Fruit fly (Drosophila melanogaster) whole organism, embryonic: ENCODE results near the gene CG46440.

Experiments
- Asciz ChIP-seq: fragments of 200-800 bp; sonication (Bioruptor generic); optimal IDR thresholded peaks from 2 replicates; lab custom pipeline; 2017; ENCODE audit warnings: missing biosample characterization, mild to moderate bottlenecking, missing genetic modification characterization, missing genetic modification reagents
- BEAF-32 ChIP-seq: fragments of 200-800 bp; sonication (Bioruptor generic); optimal IDR thresholded peaks from 3 replicates; lab custom pipeline; 2017; ENCODE audit warnings: missing biosample characterization, missing genetic modification characterization, mild to moderate bottlenecking, moderate library complexity, missing genetic modification reagents
- Bgb ChIP-seq: fragments of 200-800 bp; sonication (Bioruptor generic); IDR thresholded peaks from 2 replicates; pipeline ENCODE4 v1.3.6; 2022; ENCODE audit warnings: missing biosample characterization, missing genetic modification characterization; ENCODE audit not compliant: partially characterized antibody
- C15 ChIP-seq: fragments of 200-800 bp; sonication (Bioruptor generic); IDR thresholded peaks from 3 replicates; pipeline ENCODE4 v1.3.6; 2022; ENCODE audit warnings: missing biosample characterization, missing genetic modification characterization
- CG11085 ChIP-seq: fragments of 200-800 bp; sonication (Bioruptor generic); IDR thresholded peaks from 2 replicates; pipeline ENCODE4 v1.3.6; 2022; ENCODE audit warnings: missing biosample characterization, missing genetic modification characterization
- CG11093 ChIP-seq: fragments of 200-800 bp; sonication (Bioruptor generic); IDR thresholded peaks from 3 replicates; pipeline ENCODE4 v1.3.6; 2022; ENCODE audit warnings: missing biosample characterization, missing genetic modification characterization
- CG12104 ChIP-seq: fragments of 200-800 bp; sonication (Bioruptor generic); optimal IDR thresholded peaks from 3 replicates; lab custom pipeline; 2016; ENCODE audit warnings: missing biosample characterization, missing genetic modification characterization
- CG14965 ChIP-seq: fragments of 200-800 bp; sonication (Bioruptor generic); optimal IDR thresholded peaks from 2 replicates; lab custom pipeline; 2016; ENCODE audit warnings: missing biosample characterization, missing genetic modification characterization, borderline replicate concordance
- CG15514 ChIP-seq: fragments of 200-800 bp; sonication (Bioruptor generic); optimal IDR thresholded peaks from 3 replicates; lab custom pipeline; 2017; ENCODE audit warnings: missing biosample characterization, missing genetic modification characterization, mild to moderate bottlenecking, moderate library complexity, missing genetic modification reagents
- CG2116 ChIP-seq: fragments of 200-800 bp; sonication (Bioruptor generic); optimal IDR thresholded peaks from 3 replicates; lab custom pipeline; 2018; ENCODE audit warnings: missing biosample characterization, mild to moderate bottlenecking, missing genetic modification characterization
- CG2199 ChIP-seq: fragments of 200-800 bp; sonication (Bioruptor generic); IDR thresholded peaks from 3 replicates; pipeline ENCODE4 v1.3.6; 2022; ENCODE audit warnings: missing biosample characterization, missing genetic modification characterization
- CG33557 ChIP-seq: fragments of 200-800 bp; sonication (Bioruptor generic); optimal IDR thresholded peaks from 2 replicates; lab custom pipeline; 2019; ENCODE audit warnings: missing biosample characterization, mild to moderate bottlenecking, missing genetic modification characterization, moderate library complexity
- CG34224 ChIP-seq: fragments of 200-800 bp; sonication (Bioruptor generic); IDR thresholded peaks from 3 replicates; pipeline ENCODE4 v1.3.6; 2022; ENCODE audit warnings: missing biosample characterization, missing genetic modification characterization; ENCODE audit not compliant: partially characterized antibody
- CG6175 ChIP-seq: fragments of 200-800 bp; sonication (Bioruptor generic); IDR thresholded peaks from 3 replicates; pipeline ENCODE4 v1.3.6; 2022; ENCODE audit warnings: missing biosample characterization, missing genetic modification characterization
- CG8290 ChIP-seq, 3 experiments: fragments of 200-800 bp; sonication (Bioruptor generic); optimal IDR thresholded peaks; 2 replicates each; lab custom pipeline; 2016 to 2019; ENCODE audit warnings: missing biosample characterization in 3 of 3, missing genetic modification characterization in 3 of 3, mild to moderate bottlenecking in 2 of 3, moderate library complexity in 1 of 3
- CG8765 ChIP-seq: fragments of 200-800 bp; sonication (Bioruptor generic); IDR thresholded peaks from 2 replicates; pipeline ENCODE4 v1.3.6; 2022; ENCODE audit warnings: missing biosample characterization, missing genetic modification characterization
- CG9817 ChIP-seq: fragments of 200-800 bp; sonication (Bioruptor generic); optimal IDR thresholded peaks from 2 replicates; lab custom pipeline; 2018; ENCODE audit warnings: missing biosample characterization, mild to moderate bottlenecking, missing genetic modification characterization, moderate library complexity
- CkIIα-i1 ChIP-seq: fragments of 200-800 bp; sonication (Bioruptor generic); IDR thresholded peaks from 2 replicates; pipeline ENCODE4 v1.3.6; 2022; ENCODE audit warnings: missing biosample characterization, missing genetic modification characterization
- D19B ChIP-seq: fragments of 200-800 bp; sonication (Bioruptor generic); optimal IDR thresholded peaks from 2 replicates; lab custom pipeline; 2017; ENCODE audit warnings: missing biosample characterization, mild to moderate bottlenecking, missing genetic modification characterization
- Hsf ChIP-seq: fragments of 200-800 bp; sonication (Bioruptor generic); optimal IDR thresholded peaks from 3 replicates; lab custom pipeline; 2016; ENCODE audit warnings: missing biosample characterization, missing genetic modification characterization
- MBD-R2 ChIP-seq: fragments of 200-800 bp; sonication (Bioruptor generic); IDR thresholded peaks from 2 replicates; pipeline ENCODE4 v1.3.6; 2022; ENCODE audit warnings: missing biosample characterization, missing genetic modification characterization
- Mes4 ChIP-seq: fragments of 200-800 bp; sonication (Bioruptor generic); optimal IDR thresholded peaks from 2 replicates; lab custom pipeline; 2016; ENCODE audit warnings: missing biosample characterization, missing genetic modification characterization
- Spps ChIP-seq: fragments of 200-800 bp; sonication (Bioruptor generic); optimal IDR thresholded peaks from 2 replicates; lab custom pipeline; 2018; ENCODE audit warnings: missing biosample characterization, mild to moderate bottlenecking, missing genetic modification characterization
- Taf1 ChIP-seq: fragments of 200-800 bp; sonication (Bioruptor generic); IDR thresholded peaks from 2 replicates; pipeline ENCODE4 v1.3.6; 2022; ENCODE audit warnings: missing biosample characterization, missing genetic modification characterization
- Xrp1 ChIP-seq: fragments of 200-800 bp; sonication (Bioruptor generic); IDR thresholded peaks from 2 replicates; pipeline ENCODE4 v1.3.6; 2022; ENCODE audit warnings: missing biosample characterization, missing genetic modification characterization
- ase ChIP-seq: fragments of 200-800 bp; sonication (Bioruptor generic); IDR thresholded peaks from 3 replicates; pipeline ENCODE4 v1.3.6; 2022; ENCODE audit warnings: missing biosample characterization, missing genetic modification characterization
- cad ChIP-seq: fragments of >200 bp; optimal IDR thresholded peaks from 2 replicates; lab custom pipeline; 2017; ENCODE audit warnings: missing biosample characterization, missing genetic modification characterization
- caup ChIP-seq: fragments of 200-800 bp; sonication (Bioruptor generic); optimal IDR thresholded peaks from 3 replicates; lab custom pipeline; 2017; ENCODE audit warnings: missing biosample characterization, mild to moderate bottlenecking, missing genetic modification characterization, moderate library complexity; ENCODE audit not compliant: severe bottlenecking
- dmrt99B ChIP-seq: fragments of 200-800 bp; sonication (Bioruptor generic); optimal IDR thresholded peaks from 2 replicates; lab custom pipeline; 2018; ENCODE audit warnings: missing biosample characterization, mild to moderate bottlenecking, missing genetic modification characterization, moderate library complexity
- exex ChIP-seq: fragments of 200-800 bp; sonication (Bioruptor generic); optimal IDR thresholded peaks from 4 replicates; lab custom pipeline; 2018; ENCODE audit warnings: missing biosample characterization, mild to moderate bottlenecking, missing genetic modification characterization, moderate library complexity
- fd96Cb ChIP-seq: fragments of 200-800 bp; sonication (Bioruptor generic); optimal IDR thresholded peaks from 2 replicates; lab custom pipeline; 2018; ENCODE audit warnings: missing biosample characterization, mild to moderate bottlenecking, missing genetic modification characterization, moderate library complexity
- gem ChIP-seq: fragments of 200-800 bp; sonication (Bioruptor generic); optimal IDR thresholded peaks from 2 replicates; lab custom pipeline; 2019; ENCODE audit warnings: missing biosample characterization, mild to moderate bottlenecking, missing genetic modification characterization, moderate library complexity
- ind ChIP-seq: fragments of 200-800 bp; sonication (Bioruptor generic); optimal IDR thresholded peaks from 3 replicates; lab custom pipeline; 2016; ENCODE audit warnings: missing biosample characterization, missing genetic modification characterization
- inv ChIP-seq: fragments of 200-800 bp; sonication (Bioruptor generic); IDR thresholded peaks from 2 replicates; pipeline ENCODE4 v1.3.6; 2022; ENCODE audit warnings: missing biosample characterization, missing genetic modification characterization; ENCODE audit not compliant: partially characterized antibody
- kah ChIP-seq: fragments of 200-800 bp; sonication (Bioruptor generic); optimal IDR thresholded peaks from 2 replicates; lab custom pipeline; 2018; ENCODE audit warnings: missing biosample characterization, mild to moderate bottlenecking, missing genetic modification characterization
- ken ChIP-seq: fragments of 200-800 bp; sonication (Bioruptor generic); IDR thresholded peaks from 3 replicates; pipeline ENCODE4 v1.3.6; 2022; ENCODE audit warnings: missing biosample characterization, missing genetic modification characterization
- lab ChIP-seq: fragments of 200-800 bp; sonication (Bioruptor generic); optimal IDR thresholded peaks from 3 replicates; lab custom pipeline; 2017; ENCODE audit warnings: missing biosample characterization, missing genetic modification characterization, mild to moderate bottlenecking, moderate library complexity, missing genetic modification reagents
- peb ChIP-seq: fragments of 200-800 bp; sonication (Bioruptor generic); IDR thresholded peaks from 2 replicates; pipeline ENCODE4 v1.3.6; 2022; ENCODE audit warnings: missing biosample characterization, missing genetic modification characterization
- phol ChIP-seq: fragments of 200-800 bp; sonication (Bioruptor generic); optimal IDR thresholded peaks from 3 replicates; lab custom pipeline; 2018; ENCODE audit warnings: missing biosample characterization, mild to moderate bottlenecking, missing genetic modification characterization, moderate library complexity
- pros ChIP-seq: fragments of 200-800 bp; sonication (Bioruptor generic); optimal IDR thresholded peaks from 3 replicates; lab custom pipeline; 2019; ENCODE audit warnings: missing biosample characterization, mild to moderate bottlenecking, missing genetic modification characterization, moderate library complexity
- run ChIP-seq: fragments of 200-800 bp; sonication (Bioruptor generic); optimal IDR thresholded peaks from 3 replicates; lab custom pipeline; 2018; ENCODE audit warnings: missing biosample characterization, mild to moderate bottlenecking, missing genetic modification characterization
- schlank ChIP-seq: fragments of 200-800 bp; sonication (Bioruptor generic); optimal IDR thresholded peaks from 2 replicates; lab custom pipeline; 2018; ENCODE audit warnings: missing biosample characterization, mild to moderate bottlenecking, missing genetic modification characterization
- sima ChIP-seq: fragments of 200-800 bp; sonication (Bioruptor generic); optimal IDR thresholded peaks from 2 replicates; lab custom pipeline; 2016; ENCODE audit warnings: missing biosample characterization, missing genetic modification characterization
- tna ChIP-seq: fragments of 200-800 bp; sonication (Bioruptor generic); IDR thresholded peaks from 2 replicates; pipeline ENCODE4 v1.3.6; 2022; ENCODE audit warnings: missing biosample characterization, missing genetic modification characterization; ENCODE audit not compliant: partially characterized antibody
- trem ChIP-seq: fragments of 200-800 bp; optimal IDR thresholded peaks from 3 replicates; lab custom pipeline; 2019; ENCODE audit warnings: missing biosample characterization, mild to moderate bottlenecking, missing genetic modification characterization, moderate library complexity
- twi ChIP-seq: fragments of 200-800 bp; optimal IDR thresholded peaks from 2 replicates; lab custom pipeline; 2019; ENCODE audit warnings: missing biosample characterization, mild to moderate bottlenecking, missing genetic modification characterization, moderate library complexity
- zf30C ChIP-seq: fragments of 200-800 bp; sonication (Bioruptor generic); optimal IDR thresholded peaks from 3 replicates; lab custom pipeline; 2018; ENCODE audit warnings: missing biosample characterization, mild to moderate bottlenecking, missing genetic modification characterization

CG46440 gene

dm6 chrX:15844139-15844538, 13.5 kb downstream of the CG46440 start, which contains the start of the genes ArgRS and CG8578 (continued):
- no peak for TF ChIP-seq pros (GFP tag; lab: Kevin White, UChicago)
- no peak; the same call in none of the 3 replicates for TF ChIP-seq CG34224 (GFP tag; lab: Robert Waterston, UW)
- peak; percentile 3 for TF ChIP-seq Mes4 (GFP tag; lab: Kevin White, UChicago)
- TF ChIP-seq Spps: no peak
- peak; percentile 55; the same call in 2 of the 3 replicates for TF ChIP-seq ase (GFP tag; lab: Robert Waterston, UW)
- TF ChIP-seq ken (GFP tag; lab: Robert Waterston, UW): no peak
- TF ChIP-seq gem: peak; percentile 53
- no peak for TF ChIP-seq C15
- peak; percentile 10 for TF ChIP-seq D19B (GFP tag; lab: Kevin White, UChicago)
- TF ChIP-seq CG12104 (GFP tag; lab: Kevin White, UChicago): no peak
- no peak for TF ChIP-seq Asciz
- TF ChIP-seq sima (GFP tag; lab: Kevin White, UChicago): peak; percentile 29
- no peak for TF ChIP-seq dmrt99B (tag; lab: Kevin White, UChicago)
- peak; percentile 40 for TF ChIP-seq trem
- TF ChIP-seq CG8290 (GFP tag; optimal IDR thresholded peaks at IDR 0.05; lab: Kevin White, UChicago): peak; percentile 84
- TF ChIP-seq CG8290 (tag; optimal IDR thresholded peaks at IDR 0.05; lab: Kevin White, UChicago): no peak
- TF ChIP-seq CG11085 (GFP tag; lab: Robert Waterston, UW): no peak
- peak; percentile 60 for TF ChIP-seq phol
- peak; percentile 29 for TF ChIP-seq exex (tag; lab: Kevin White, UChicago)
- peak; percentile 71; the same call in 2 of the 3 replicates for TF ChIP-seq CG11093 (GFP tag; lab: Robert Waterston, UW)
- TF ChIP-seq CG2199: no peak
- TF ChIP-seq fd96Cb (tag; lab: Kevin White, UChicago): peak; percentile 12
- no peak for TF ChIP-seq caup (GFP tag; lab: Kevin White, UChicago)
- TF ChIP-seq CG6175 (GFP tag; lab: Robert Waterston, UW): no peak
- no peak for TF ChIP-seq zf30C (GFP tag; lab: Kevin White, UChicago)
- peak; percentile 26 for TF ChIP-seq schlank (tag; lab: Kevin White, UChicago)
- TF ChIP-seq twi (tag; lab: Kevin White, UChicago): peak; percentile 41
- no peak for TF ChIP-seq lab (GFP tag; lab: Kevin White, UChicago)
- no peak for TF ChIP-seq CG14965 (GFP tag; lab: Kevin White, UChicago)
- TF ChIP-seq CG8765: peak; percentile 56; the same call in 1 of the 2 replicates
- no peak for TF ChIP-seq CkIIα-i1 (GFP tag; lab: Robert Waterston, UW)
- no peak for TF ChIP-seq CG15514 (GFP tag; lab: Kevin White, UChicago)
- TF ChIP-seq Xrp1 (GFP tag; lab: Robert Waterston, UW): peak; percentile 51; the same call in 1 of the 2 replicates
- peak; percentile 41; the same call in 1 of the 2 replicates for TF ChIP-seq peb (GFP tag; lab: Robert Waterston, UW)
- TF ChIP-seq run: no peak
- peak; percentile 37 for TF ChIP-seq Hsf (GFP tag; lab: Kevin White, UChicago)
- no peak for TF ChIP-seq cad (GFP tag; lab: Kevin White, UChicago)
- peak; percentile 85 for TF ChIP-seq inv (GFP tag; lab: Robert Waterston, UW)
- TF ChIP-seq CG33557 (GFP tag; lab: Kevin White, UChicago): peak; percentile 30
- TF ChIP-seq Taf1: peak; percentile 58; the same call in 1 of the 2 replicates
- peak; percentile 71 for TF ChIP-seq Bgb (GFP tag; lab: Robert Waterston, UW)
- peak; percentile 75 for TF ChIP-seq MBD-R2 (GFP tag; lab: Robert Waterston, UW)
- TF ChIP-seq ind: peak; percentile 28
- TF ChIP-seq kah (GFP tag; lab: Kevin White, UChicago): no peak
- no peak for TF ChIP-seq CG9817 (tag; lab: Kevin White, UChicago)
- peak; percentile 68 for TF ChIP-seq CG2116 (GFP tag; lab: Kevin White, UChicago)
- TF ChIP-seq tna (GFP tag; lab: Robert Waterston, UW): peak; percentile 67; the same call in 1 of the 2 replicates
- TF ChIP-seq BEAF-32 (GFP tag; lab: Kevin White, UChicago): peak; percentile 93
